Fruit fly (Drosophila melanogaster): ENCODE results near the gene Acp24A4.

Gene Acp24A4

DNA sequence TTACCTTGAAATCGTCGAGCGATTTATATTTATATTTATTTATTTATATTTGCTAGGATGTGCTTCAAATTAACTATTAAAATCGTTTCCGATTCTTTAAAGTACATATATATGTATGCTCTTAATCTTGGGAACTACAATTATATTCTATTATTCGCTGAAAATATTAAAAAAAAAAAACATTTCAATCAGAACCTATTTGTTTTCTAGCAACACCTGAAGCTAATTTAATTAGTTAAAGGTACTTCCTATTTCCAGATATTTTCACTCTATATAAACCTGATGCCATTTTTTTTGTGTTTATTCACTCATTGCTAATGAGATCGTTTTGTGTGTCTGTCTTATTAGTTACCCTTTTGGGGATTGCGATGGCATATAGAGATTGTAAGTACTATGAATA, 7.3 kb upstream of the Acp24A4 start, which contains the start of gene CG42467:
Gene CG42467, plus strand, starts transcription at position 301 of the 400 bp plus-strand sequence.
- TF ChIP-seq psq (GFP tag; optimal IDR thresholded peaks at IDR 0.05) = no peak
- TF ChIP-seq jim (GFP tag; optimal IDR thresholded peaks at IDR 0.05) = no peak
- no peak for TF ChIP-seq Hr78 (GFP tag; optimal IDR thresholded peaks at IDR 0.05)
- TF ChIP-seq dsf (GFP tag; optimal IDR thresholded peaks at IDR 0.05; ENCODE audit: borderline replicate concordance) = no peak
- TF ChIP-seq Hnf4 (GFP tag; optimal IDR thresholded peaks at IDR 0.05) = no peak
- TF ChIP-seq Vsx2 (GFP tag; optimal IDR thresholded peaks at IDR 0.05; ENCODE audit: partially characterized antibody) = no peak
- no peak for TF ChIP-seq lola (GFP tag; optimal IDR thresholded peaks at IDR 0.05)
- TF ChIP-seq fru (GFP tag; optimal IDR thresholded peaks at IDR 0.05) = no peak
- no peak for TF ChIP-seq Mio (GFP tag; optimal IDR thresholded peaks at IDR 0.05)
- no peak for TF ChIP-seq GATAd (GFP tag; optimal IDR thresholded peaks at IDR 0.05)
- TF ChIP-seq CG9705 (GFP tag; optimal IDR thresholded peaks at IDR 0.05) = no peak
- TF ChIP-seq HLH106 (tag; optimal IDR thresholded peaks at IDR 0.05) = no peak
- TF ChIP-seq sage (GFP tag; optimal IDR thresholded peaks at IDR 0.05) = no peak
- no peak for TF ChIP-seq h (GFP tag; optimal IDR thresholded peaks at IDR 0.05)
- no peak for TF ChIP-seq CG32264 (GFP tag; optimal IDR thresholded peaks at IDR 0.05)
- no peak for TF ChIP-seq Dfd (GFP tag; optimal IDR thresholded peaks at IDR 0.05)

DNA sequence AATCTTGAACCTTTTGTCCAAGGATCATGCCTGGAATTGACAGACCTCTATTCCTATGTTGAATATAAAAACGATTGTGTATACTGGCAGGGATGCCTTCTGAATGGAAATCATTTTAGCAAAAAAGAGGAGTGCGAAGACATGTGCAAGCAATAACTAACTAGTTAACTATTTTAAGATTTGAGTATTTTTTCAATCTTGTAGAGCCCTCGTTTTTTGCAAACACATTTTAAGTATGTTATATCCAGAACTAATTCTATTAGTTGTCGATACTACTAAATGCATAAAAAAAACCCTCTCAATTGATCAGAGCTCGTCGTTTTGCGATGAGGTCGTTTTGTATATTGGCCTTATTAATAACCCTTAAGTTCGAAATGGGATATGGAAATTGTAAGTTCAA, 6.7 kb upstream of the Acp24A4 start, which contains the start of gene Sfp24C1:
Gene Sfp24C1, plus strand, starts transcription at position 301 of the 400 bp plus-strand sequence.
- TF ChIP-seq Jra (GFP tag; optimal IDR thresholded peaks at IDR 0.05) (no peak), h (GFP tag; optimal IDR thresholded peaks at IDR 0.05) (no peak), usp (GFP tag; optimal IDR thresholded peaks at IDR 0.05) (no peak), HLH106 (tag; optimal IDR thresholded peaks at IDR 0.05) (no peak), jim (GFP tag; optimal IDR thresholded peaks at IDR 0.05) (no peak)

DNA sequence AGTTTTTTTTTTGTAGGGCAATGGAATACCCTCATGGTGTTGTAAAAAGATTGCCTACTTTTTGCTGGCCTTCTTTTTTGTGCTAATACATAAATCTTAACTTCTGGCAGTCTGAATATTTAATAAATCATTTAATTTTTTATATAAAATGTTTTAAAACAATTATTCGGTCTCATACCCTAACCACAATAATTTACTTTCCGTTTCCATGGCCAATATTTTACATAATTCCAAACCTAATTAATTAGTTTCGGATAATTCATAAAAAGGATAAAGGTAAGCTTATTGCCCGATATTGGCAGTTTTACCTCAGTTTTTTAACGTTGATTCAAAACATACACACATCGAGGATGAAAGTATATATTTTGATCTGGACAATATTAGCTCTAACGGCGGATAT, 6.2 kb upstream of the Acp24A4 start, which contains the start of gene CG42465:
Gene CG42465, plus strand, starts transcription at position 301 of the 400 bp plus-strand sequence.
- no peak for TF ChIP-seq Hr83 (GFP tag; optimal IDR thresholded peaks at IDR 0.05; ENCODE audit: poor library complexity, severe bottlenecking)

DNA sequence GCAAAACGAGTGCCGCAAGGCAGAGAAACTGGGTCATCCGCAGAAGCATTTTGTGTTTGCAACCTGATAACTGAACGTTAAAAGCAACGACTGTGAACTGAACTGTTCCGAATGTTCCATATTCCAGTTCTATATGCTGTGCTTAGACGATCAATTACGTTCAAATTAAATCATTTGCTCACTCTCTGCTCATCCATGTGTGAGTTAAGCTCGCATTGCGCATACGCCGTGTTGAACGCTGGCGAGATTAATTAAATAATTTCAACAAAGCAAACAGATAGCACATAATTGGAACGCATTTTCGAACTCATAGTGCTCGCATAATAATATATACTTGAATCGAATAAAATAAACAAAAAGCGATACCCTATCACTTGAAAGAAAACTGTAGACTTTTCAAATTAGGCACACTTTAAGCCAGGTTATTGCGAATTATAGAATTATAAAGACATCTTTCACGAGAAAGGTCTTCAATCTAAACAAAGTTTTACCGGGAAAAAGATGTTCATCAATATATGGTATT, 5.3 kb upstream of the Acp24A4 start, which contains the start of the genes CG10031 and CG42464:
Gene CG10031, minus strand, starts transcription at position 101 of the 523 bp plus-strand sequence.
Gene CG42464, plus strand, starts transcription at position 473 of the 523 bp plus-strand sequence.
- no peak for TF ChIP-seq fru (GFP tag; optimal IDR thresholded peaks at IDR 0.05)
- TF ChIP-seq dsf (GFP tag; optimal IDR thresholded peaks at IDR 0.05; ENCODE audit: borderline replicate concordance) = no peak
- no peak for TF ChIP-seq rgr (GFP tag; optimal IDR thresholded peaks at IDR 0.05)
- TF ChIP-seq lola (GFP tag; optimal IDR thresholded peaks at IDR 0.05) = no peak
- TF ChIP-seq Jra (GFP tag; optimal IDR thresholded peaks at IDR 0.05) = no peak
- TF ChIP-seq CG9705 (GFP tag; optimal IDR thresholded peaks at IDR 0.05) = no peak
- no peak for TF ChIP-seq foxo (GFP tag; optimal IDR thresholded peaks at IDR 0.05)

DNA sequence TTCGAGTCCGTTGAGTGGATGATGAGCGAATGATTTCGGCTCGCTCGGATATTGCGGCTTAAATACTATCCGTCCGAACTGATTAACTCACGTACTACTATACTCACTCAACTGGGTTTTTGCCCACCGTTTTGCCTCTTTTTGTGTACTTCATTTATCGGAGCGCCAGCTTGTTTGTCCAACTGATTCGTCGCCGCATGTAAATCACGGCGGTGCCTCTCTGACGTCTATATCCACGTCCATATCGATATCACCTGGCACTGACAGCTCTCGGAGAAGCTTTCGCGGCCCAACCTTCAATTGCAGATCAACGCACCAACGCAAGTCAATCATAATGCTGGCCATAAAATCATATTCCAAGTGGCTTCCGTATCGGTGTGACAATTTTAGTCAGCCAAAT, 4.1 kb upstream of the Acp24A4 start, which contains the start of gene CG3604:
Gene CG3604, minus strand, starts transcription at position 101 of the 400 bp plus-strand sequence.
- TF ChIP-seq GATAd (GFP tag; optimal IDR thresholded peaks at IDR 0.05) (no peak), dsf (GFP tag; optimal IDR thresholded peaks at IDR 0.05; ENCODE audit: borderline replicate concordance) (no peak), dl (GFP tag; optimal IDR thresholded peaks at IDR 0.05; ENCODE audit: insufficient read depth in 1 of 2, partially characterized antibody in 2 of 2) (no peak), Mio (GFP tag; optimal IDR thresholded peaks at IDR 0.05) (no peak), Hnf4 (GFP tag; optimal IDR thresholded peaks at IDR 0.05) (no peak), brk (GFP tag; optimal IDR thresholded peaks at IDR 0.05) (no peak), dmrt93B (GFP tag; optimal IDR thresholded peaks at IDR 0.05) (no peak)

DNA sequence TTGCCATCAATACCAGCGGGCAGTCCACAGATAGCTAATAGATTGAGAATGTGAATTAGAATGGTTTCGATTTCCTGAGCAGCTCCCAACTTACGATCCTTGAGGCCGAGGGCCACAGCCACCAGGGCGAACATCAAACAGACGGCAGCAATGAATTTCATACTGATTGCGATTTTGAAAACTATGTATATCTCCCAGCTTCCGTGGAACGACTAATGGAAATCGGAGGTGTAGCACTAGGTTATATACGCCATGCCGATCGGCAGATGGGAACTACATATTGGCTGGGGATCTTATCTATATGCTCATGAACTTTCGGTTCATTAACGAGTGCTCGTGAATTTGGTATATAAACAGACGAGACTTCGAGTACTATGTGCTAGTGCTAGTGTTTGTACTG, 2.7 kb upstream of the Acp24A4 start, which contains the start of gene IM33:
Gene IM33, minus strand, starts transcription at position 221 of the 400 bp plus-strand sequence.
- TF ChIP-seq Dfd (GFP tag; optimal IDR thresholded peaks at IDR 0.05) = no peak
- no peak for TF ChIP-seq Rel (GFP tag; optimal IDR thresholded peaks at IDR 0.05)
- no peak for TF ChIP-seq Rel (tag; optimal IDR thresholded peaks at IDR 0.05)
- no peak for TF ChIP-seq Abd-B (GFP tag; optimal IDR thresholded peaks at IDR 0.05)
- no peak for TF ChIP-seq Sp1 (GFP tag; optimal IDR thresholded peaks at IDR 0.05)
- no peak for TF ChIP-seq Mio (GFP tag; optimal IDR thresholded peaks at IDR 0.05)
- no peak for TF ChIP-seq CG32264 (GFP tag; optimal IDR thresholded peaks at IDR 0.05)
- no peak for TF ChIP-seq foxo (GFP tag; optimal IDR thresholded peaks at IDR 0.05)
- no peak for TF ChIP-seq lola (GFP tag; optimal IDR thresholded peaks at IDR 0.05)
- no peak for TF ChIP-seq Dif (GFP tag; optimal IDR thresholded peaks at IDR 0.05; ENCODE audit: partially characterized antibody)
- no peak for TF ChIP-seq jim (GFP tag; optimal IDR thresholded peaks at IDR 0.05)
- no peak for TF ChIP-seq woc (GFP tag; optimal IDR thresholded peaks at IDR 0.05)
- no peak for TF ChIP-seq psq (GFP tag; optimal IDR thresholded peaks at IDR 0.05)
- no peak for TF ChIP-seq ey (GFP tag; optimal IDR thresholded peaks at IDR 0.05)
- no peak for TF ChIP-seq br (GFP tag; optimal IDR thresholded peaks at IDR 0.05)
- TF ChIP-seq Jra (GFP tag; optimal IDR thresholded peaks at IDR 0.05) = no peak
- TF ChIP-seq dl (GFP tag; optimal IDR thresholded peaks at IDR 0.05; ENCODE audit: insufficient read depth in 1 of 2, partially characterized antibody in 2 of 2) = no peak
- no peak for TF ChIP-seq Hnf4 (GFP tag; optimal IDR thresholded peaks at IDR 0.05)
- no peak for TF ChIP-seq usp (GFP tag; optimal IDR thresholded peaks at IDR 0.05)
- TF ChIP-seq Hr83 (GFP tag; optimal IDR thresholded peaks at IDR 0.05; ENCODE audit: poor library complexity, severe bottlenecking) = no peak
